Fruit fly (Drosophila melanogaster): ENCODE measurements around the gene D19B.

dm6 chr3L:6152531-6152930 is 32.2 kb downstream of the D19B start, which contains the start of gene Acp65Aa:
- TF ChIP-seq ranshi (GFP tag; IDR thresholded peaks at IDR 0.05), result no peak
- no peak for TF ChIP-seq CG15601 (tag; optimal IDR thresholded peaks at IDR 0.05)

Data from whole organism, embryonic.